Fruit fly (Drosophila melanogaster): ENCODE results near the gene CG33673.

dm6 chr2L:1954541-1954940, 8.0 kb upstream of the CG33673 start:
- TF ChIP-seq Hr39 (GFP tag; optimal IDR thresholded peaks at IDR 0.05) (no peak), svp (GFP tag) (no peak), net (GFP tag; optimal IDR thresholded peaks at IDR 0.05) (no peak), CG10669 (GFP tag; optimal IDR thresholded peaks at IDR 0.05) (no peak), CG3919 (GFP tag; optimal IDR thresholded peaks at IDR 0.05) (no peak), CG6163 (GFP tag; IDR thresholded peaks at IDR 0.05) (no peak), CG9139 (GFP tag; optimal IDR thresholded peaks at IDR 0.05) (no peak), Smox (GFP tag; optimal IDR thresholded peaks at IDR 0.05) (no peak), CG16779 (tag; optimal IDR thresholded peaks at IDR 0.05) (no peak), Blimp-1 (GFP tag; optimal IDR thresholded peaks at IDR 0.05) (no peak), Sox102F (GFP tag; optimal IDR thresholded peaks at IDR 0.05) (no peak)

Data from whole organism, prepupa.